ENCODE assay signal across 1 fruit fly cellular context in genomic region chr3L:21414331-21414730, dm6.
TF ChIP-seq lines count a peak whose summit lies in the region.

No protein-coding gene starts in this region.

TF ChIP-seq in whole organism, embryonic, 481 proteins besides CTCF, POLR2A, EP300 and RAD21 (continued from another document):
- TF ChIP-seq CoRest (tag; optimal IDR thresholded peaks at IDR 0.05; lab: Kevin White, UChicago) (peak; percentile 5), CG31365 (tag; optimal IDR thresholded peaks at IDR 0.05; lab: Kevin White, UChicago) (no peak), CG3838 (GFP tag; optimal IDR thresholded peaks at IDR 0.05; lab: Kevin White, UChicago) (no peak), schlank (tag; optimal IDR thresholded peaks at IDR 0.05; lab: Kevin White, UChicago) (no peak), CG17361 (GFP tag; IDR thresholded peaks at IDR 0.05; lab: Robert Waterston, UW) (0 out of 3 replicates have a peak, but pooled peaks have one; percentile 23), CG12942 (GFP tag; optimal IDR thresholded peaks at IDR 0.05; lab: Kevin White, UChicago) (no peak), CG7271 (tag; optimal IDR thresholded peaks at IDR 0.05; lab: Kevin White, UChicago) (no peak), CG11695 (GFP tag; IDR thresholded peaks at IDR 0.05; lab: Robert Waterston, UW) (0 out of 3 replicates have a peak, but pooled peaks have one; percentile 20), CG7745 (tag; optimal IDR thresholded peaks at IDR 0.05; lab: Kevin White, UChicago) (no peak), grau (tag; optimal IDR thresholded peaks at IDR 0.05; lab: Kevin White, UChicago) (peak; percentile 9), abd-A (tag; optimal IDR thresholded peaks at IDR 0.05; lab: Kevin White, UChicago) (no peak), CG7928 (GFP tag; optimal IDR thresholded peaks at IDR 0.05; lab: Kevin White, UChicago) (no peak), p53 (GFP tag; optimal IDR thresholded peaks at IDR 0.05; lab: Kevin White, UChicago) (no peak), CG1529 (GFP tag; optimal IDR thresholded peaks at IDR 0.05; lab: Kevin White, UChicago) (no peak), PHDP (tag; optimal IDR thresholded peaks at IDR 0.05; lab: Kevin White, UChicago) (peak; percentile 3), CG11723 (GFP tag; optimal IDR thresholded peaks at IDR 0.05; lab: Kevin White, UChicago) (no peak), Drgx (GFP tag; IDR thresholded peaks at IDR 0.05; lab: Robert Waterston, UW) (0 out of 2 replicates have a peak, but pooled peaks have one; percentile 11), Nf-YB (GFP tag; optimal IDR thresholded peaks at IDR 0.05; lab: Kevin White, UChicago) (no peak), CG33557 (GFP tag; optimal IDR thresholded peaks at IDR 0.05; lab: Kevin White, UChicago) (no peak), sens (GFP tag; lab: Kevin White, UChicago) (no peak), tap (tag; optimal IDR thresholded peaks at IDR 0.05; lab: Kevin White, UChicago) (no peak), trem (tag; optimal IDR thresholded peaks at IDR 0.05; lab: Kevin White, UChicago) (no peak), chif (GFP tag; optimal IDR thresholded peaks at IDR 0.05; lab: Kevin White, UChicago) (no peak), kni (GFP tag; optimal IDR thresholded peaks at IDR 0.05; lab: Kevin White, UChicago) (no peak), CG14710 (tag; optimal IDR thresholded peaks at IDR 0.05; lab: Kevin White, UChicago) (no peak), CG5180 (GFP tag; optimal IDR thresholded peaks at IDR 0.05; lab: Kevin White, UChicago) (no peak), fru (optimal IDR thresholded peaks at IDR 0.05; lab: Kevin White, UChicago) (no peak), gem (tag; optimal IDR thresholded peaks at IDR 0.05; lab: Kevin White, UChicago) (peak; percentile 61), eyg (GFP tag; optimal IDR thresholded peaks at IDR 0.05; lab: Kevin White, UChicago) (no peak), CG1832 (GFP tag; optimal IDR thresholded peaks at IDR 0.05; lab: Kevin White, UChicago) (no peak), zen (tag; optimal IDR thresholded peaks at IDR 0.05; lab: Kevin White, UChicago) (no peak), Dip3 (GFP tag; optimal IDR thresholded peaks at IDR 0.05; lab: Kevin White, UChicago) (no peak), BtbVII (GFP tag; optimal IDR thresholded peaks at IDR 0.05; lab: Kevin White, UChicago) (no peak), CG12659 (GFP tag; optimal IDR thresholded peaks at IDR 0.05; lab: Kevin White, UChicago) (no peak), Rfx (GFP tag; IDR thresholded peaks at IDR 0.05; lab: Robert Waterston, UW) (peak; percentile 36; the same call in 1 of the 2 replicates), Oaz (GFP tag; IDR thresholded peaks at IDR 0.05; lab: Robert Waterston, UW) (no peak), chn (GFP tag; optimal IDR thresholded peaks at IDR 0.05; lab: Kevin White, UChicago) (no peak), jing (GFP tag; optimal IDR thresholded peaks at IDR 0.05; lab: Kevin White, UChicago) (no peak), CG13424 (tag; optimal IDR thresholded peaks at IDR 0.05; lab: Kevin White, UChicago) (no peak), CG1024 (GFP tag; IDR thresholded peaks at IDR 0.05; lab: Robert Waterston, UW) (no peak), CG9727 (GFP tag; optimal IDR thresholded peaks at IDR 0.05; lab: Kevin White, UChicago) (no peak), Six4 (GFP tag; optimal IDR thresholded peaks at IDR 0.05; lab: Kevin White, UChicago) (no peak), wor (GFP tag; IDR thresholded peaks at IDR 0.05; lab: Robert Waterston, UW) (no peak), HmgD (GFP tag; optimal IDR thresholded peaks at IDR 0.05; lab: Kevin White, UChicago) (no peak), bsh (GFP tag; optimal IDR thresholded peaks at IDR 0.05; lab: Kevin White, UChicago) (no peak), hb (GFP tag; IDR thresholded peaks at IDR 0.05; lab: Robert Waterston, UW; ENCODE audit: partially characterized antibody) (no peak), CG10431 (GFP tag; optimal IDR thresholded peaks at IDR 0.05; lab: Kevin White, UChicago) (no peak), CG4617 (GFP tag; optimal IDR thresholded peaks at IDR 0.05; lab: Kevin White, UChicago; ENCODE audit: borderline replicate concordance) (no peak)
TF ChIP-seq in whole organism, embryonic: peak in this region for 19.
